Worm (Caenorhabditis elegans) whole organism, early embryonic: ENCODE measurements around the gene plg-1.

Experiments used
- ama-1 ChIP-seq: fragments of 150-350 bp; optimal IDR thresholded peaks from 2 replicates; lab custom pipeline; 2014
- ceh-13 ChIP-seq: fragments of 200-800 bp; sonication (Bioruptor generic); optimal IDR thresholded peaks from 2 replicates; lab custom pipeline; 2018; ENCODE audit warnings: mild to moderate bottlenecking, missing genetic modification characterization, missing compliant biosample characterization
- hmg-4 ChIP-seq: fragments of 200-800 bp; sonication (Bioruptor generic); optimal IDR thresholded peaks from 2 replicates; lab custom pipeline; 2018; ENCODE audit warnings: mild to moderate bottlenecking, missing genetic modification characterization, missing compliant biosample characterization
- pes-1 ChIP-seq: fragments of 200-800 bp; sonication (Bioruptor generic); IDR thresholded peaks from 2 replicates; pipeline ENCODE4 v1.3.6; 2022; ENCODE audit warnings: missing genetic modification reagents, missing genetic modification characterization, missing compliant biosample characterization

DNA sequence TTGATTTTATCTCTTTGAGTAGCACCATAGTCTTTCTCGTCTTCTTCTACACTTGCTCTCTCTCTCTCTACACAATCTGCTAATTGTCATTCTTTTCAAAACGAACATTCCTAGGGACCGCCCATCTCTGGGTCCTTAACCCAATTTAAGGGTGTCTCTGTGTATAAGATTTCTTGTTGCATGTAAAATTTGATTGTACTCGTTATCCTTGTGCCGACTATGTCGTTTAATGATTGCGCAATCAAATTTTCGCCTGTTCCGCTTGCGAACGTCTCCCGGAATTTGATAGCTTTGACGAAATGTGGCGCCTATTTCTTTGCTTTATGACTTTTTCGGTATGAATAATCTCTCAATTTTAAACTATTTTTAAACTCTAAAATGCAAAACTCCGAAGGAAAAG is 41.0 kb upstream of the plg-1 start:
- no peak for TF ChIP-seq pes-1
- no peak for TF ChIP-seq ceh-13 (GFP tag; lab: Kevin White, UChicago)
- TF ChIP-seq ama-1 (lab: Kevin White, UChicago), result no peak
- TF ChIP-seq hmg-4 (GFP tag; lab: Kevin White, UChicago), result no peak
